Fruit fly (Drosophila melanogaster) whole organism, embryonic: ENCODE data around the gene CG42581.
"Not testable (repeated sequence)": the region's sequence is repeated elsewhere in the genome, so short reads cannot be mapped to it uniquely, and the experiment has no call there.

Experiments used
- BEAF-32 ChIP-seq: fragments of 200-800 bp; sonication (Bioruptor generic); optimal IDR thresholded peaks from 3 replicates; lab custom pipeline; 2017; ENCODE audit warnings: missing biosample characterization, missing genetic modification characterization, mild to moderate bottlenecking, moderate library complexity, missing genetic modification reagents
- Bteb2 ChIP-seq: fragments of 200-800 bp; sonication (Bioruptor generic); optimal IDR thresholded peaks from 2 replicates; lab custom pipeline; 2016; ENCODE audit warnings: missing biosample characterization, missing genetic modification characterization
- CG12071 ChIP-seq: fragments of 200-800 bp; sonication (Bioruptor generic); optimal IDR thresholded peaks from 3 replicates; lab custom pipeline; 2018; ENCODE audit warnings: missing biosample characterization, mild to moderate bottlenecking, missing genetic modification characterization
- CG1233 ChIP-seq: fragments of 200-800 bp; sonication (Bioruptor generic); optimal IDR thresholded peaks from 4 replicates; lab custom pipeline; 2018; ENCODE audit warnings: missing biosample characterization, mild to moderate bottlenecking, missing genetic modification characterization
- CG14710 ChIP-seq: fragments of 200-800 bp; sonication (Bioruptor generic); optimal IDR thresholded peaks from 3 replicates; lab custom pipeline; 2019; ENCODE audit warnings: missing biosample characterization, mild to moderate bottlenecking, missing genetic modification characterization, moderate library complexity
- CG1529 ChIP-seq: fragments of 200-800 bp; sonication (Bioruptor generic); optimal IDR thresholded peaks from 3 replicates; lab custom pipeline; 2018; ENCODE audit warnings: missing biosample characterization, missing genetic modification characterization
- CG15514 ChIP-seq: fragments of 200-800 bp; sonication (Bioruptor generic); optimal IDR thresholded peaks from 3 replicates; lab custom pipeline; 2017; ENCODE audit warnings: missing biosample characterization, missing genetic modification characterization, mild to moderate bottlenecking, moderate library complexity, missing genetic modification reagents
- CG17568 ChIP-seq: fragments of 200-800 bp; sonication (Bioruptor generic); optimal IDR thresholded peaks from 2 replicates; lab custom pipeline; 2018; ENCODE audit warnings: missing biosample characterization, mild to moderate bottlenecking, missing genetic modification characterization, moderate library complexity
- CG4282 ChIP-seq: fragments of 200-800 bp; sonication (Bioruptor generic); optimal IDR thresholded peaks from 2 replicates; lab custom pipeline; 2016; ENCODE audit warnings: missing biosample characterization, missing genetic modification characterization
- CG6272 ChIP-seq: fragments of 200-800 bp; sonication (Bioruptor generic); IDR thresholded peaks from 2 replicates; pipeline ENCODE4 v1.3.6; 2022; ENCODE audit warnings: missing biosample characterization, missing genetic modification characterization
- CG8359 ChIP-seq: fragments of 200-800 bp; sonication (Bioruptor generic); optimal IDR thresholded peaks from 2 replicates; lab custom pipeline; 2017; ENCODE audit warnings: missing biosample characterization, mild to moderate bottlenecking, missing genetic modification characterization, borderline replicate concordance
- CG8765 ChIP-seq: fragments of 200-800 bp; sonication (Bioruptor generic); IDR thresholded peaks from 2 replicates; pipeline ENCODE4 v1.3.6; 2022; ENCODE audit warnings: missing biosample characterization, missing genetic modification characterization
- CG9876 ChIP-seq: fragments of 200-800 bp; sonication (Bioruptor generic); optimal IDR thresholded peaks from 2 replicates; lab custom pipeline; 2016; ENCODE audit warnings: missing biosample characterization, missing genetic modification characterization
- CTCF ChIP-seq: fragments of 200-800 bp; sonication (Bioruptor generic); optimal IDR thresholded peaks from 2 replicates; lab custom pipeline; 2017; ENCODE audit warnings: missing biosample characterization, mild to moderate bottlenecking, missing genetic modification characterization, moderate library complexity
- Camta ChIP-seq: fragments of 200-800 bp; sonication (Bioruptor generic); optimal IDR thresholded peaks from 2 replicates; lab custom pipeline; 2016; ENCODE audit warnings: missing biosample characterization, missing genetic modification characterization
- Deaf1 ChIP-seq: fragments of 200-800 bp; optimal IDR thresholded peaks from 3 replicates; lab custom pipeline; 2019; ENCODE audit warnings: missing biosample characterization, mild to moderate bottlenecking, missing genetic modification characterization, moderate library complexity
- Dip2 ChIP-seq: fragments of 200-800 bp; sonication (Bioruptor generic); IDR thresholded peaks from 2 replicates; pipeline ENCODE4 v1.3.6; 2022; ENCODE audit warnings: missing biosample characterization, missing genetic modification characterization
- Drgx ChIP-seq: fragments of 200-800 bp; sonication (Bioruptor generic); IDR thresholded peaks from 2 replicates; pipeline ENCODE4 v1.3.6; 2022; ENCODE audit warnings: missing biosample characterization, missing genetic modification characterization
- HLH4C ChIP-seq: fragments of 200-800 bp; sonication (Bioruptor generic); IDR thresholded peaks from 3 replicates; pipeline ENCODE4 v1.3.6; 2022; ENCODE audit warnings: missing biosample characterization, missing genetic modification characterization; ENCODE audit not compliant: partially characterized antibody
- fru ChIP-seq: fragments of >200 bp; optimal IDR thresholded peaks from 2 replicates; lab custom pipeline; 2017
- hth ChIP-seq: fragments of >200 bp; optimal IDR thresholded peaks from 2 replicates; lab custom pipeline; 2017; ENCODE audit warnings: inconsistent platforms
- luna ChIP-seq: fragments of 200-800 bp; sonication (Bioruptor generic); optimal IDR thresholded peaks from 2 replicates; lab custom pipeline; 2016; ENCODE audit warnings: missing biosample characterization, missing genetic modification characterization
- nom ChIP-seq: fragments of 200-800 bp; sonication (Bioruptor generic); optimal IDR thresholded peaks from 2 replicates; lab custom pipeline; 2017; ENCODE audit warnings: missing biosample characterization, missing genetic modification characterization, mild to moderate bottlenecking, moderate library complexity, missing genetic modification reagents
- pnt ChIP-seq: fragments of 200-800 bp; sonication (Bioruptor generic); optimal IDR thresholded peaks from 3 replicates; lab custom pipeline; 2016; ENCODE audit warnings: missing biosample characterization, missing genetic modification characterization
- prd ChIP-seq, 3 experiments: fragments of >200 bp in 2 of 3; fragments of 200-800 bp in 1 of 3; sonication (Bioruptor generic) in 1 of 3; optimal IDR thresholded peaks in 2 of 3; IDR thresholded peaks in 1 of 3; 2 replicates in 2 of 3; 3 replicates in 1 of 3; pipeline versions ENCODE4 v1.3.6 to Lab custom; 2017 to 2022; ENCODE audit warnings: missing biosample characterization in 1 of 3, missing genetic modification characterization in 1 of 3
- slbo ChIP-seq: fragments of 200-800 bp; sonication (Bioruptor generic); IDR thresholded peaks from 2 replicates; pipeline ENCODE4 v1.3.6; 2022; ENCODE audit warnings: missing biosample characterization, missing genetic modification characterization
- stwl ChIP-seq: fragments of 200-800 bp; sonication (Bioruptor generic); optimal IDR thresholded peaks from 3 replicates; lab custom pipeline; 2018; ENCODE audit warnings: missing biosample characterization, mild to moderate bottlenecking, missing genetic modification characterization, moderate library complexity
- trem ChIP-seq: fragments of 200-800 bp; optimal IDR thresholded peaks from 3 replicates; lab custom pipeline; 2019; ENCODE audit warnings: missing biosample characterization, mild to moderate bottlenecking, missing genetic modification characterization, moderate library complexity
- tx ChIP-seq: fragments of 200-800 bp; sonication (Bioruptor generic); optimal IDR thresholded peaks from 2 replicates; lab custom pipeline; 2016; ENCODE audit warnings: missing biosample characterization, missing genetic modification characterization

The CG42581 gene

DNA sequence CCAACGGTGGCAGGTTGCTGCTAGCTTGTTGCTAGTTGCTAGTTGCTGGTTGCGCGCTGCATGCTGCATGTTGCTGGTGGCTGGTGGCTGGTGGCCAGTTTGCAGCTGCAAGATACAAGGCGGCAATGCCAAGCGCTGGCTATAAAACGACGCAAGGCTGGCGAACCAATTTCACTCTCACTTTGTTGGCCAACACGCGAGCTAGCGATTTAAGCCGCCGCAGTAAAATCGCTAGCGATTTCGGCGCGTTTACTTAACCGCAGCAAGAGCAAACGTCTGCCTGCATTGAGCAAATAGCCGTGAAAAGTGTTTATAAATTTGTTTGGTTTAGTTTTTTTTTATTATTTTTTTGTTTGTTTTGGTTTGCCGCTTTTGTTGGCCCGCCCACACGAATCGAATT is 37.2 kb upstream of the CG42581 start, which contains the start of gene CG15322 (continued):
- no peak for TF ChIP-seq nom (GFP tag; lab: Kevin White, UChicago)
- TF ChIP-seq, all 482 proteins: peak for 2

DNA sequence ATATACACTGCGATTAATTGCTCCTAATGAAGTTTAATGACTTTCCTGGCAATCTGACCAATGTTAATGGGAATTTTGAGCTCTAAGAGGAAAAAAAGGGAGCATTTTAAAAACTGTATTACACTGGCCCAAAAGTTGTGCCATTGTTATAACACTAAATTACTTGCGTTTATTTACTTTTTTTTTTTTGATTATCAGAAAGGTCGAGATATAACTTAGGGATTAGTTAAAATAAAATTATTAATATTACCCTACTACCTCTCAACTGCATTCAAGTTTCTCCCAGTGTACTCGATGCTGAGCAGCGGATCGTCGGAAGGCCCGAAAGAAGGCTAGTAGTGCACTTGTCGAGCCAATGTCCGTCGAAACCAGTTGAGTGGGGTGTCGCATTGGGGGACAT is 34.2 kb upstream of the CG42581 start:
- no peak for TF ChIP-seq CG1233 (GFP tag; lab: Kevin White, UChicago)
- no peak for TF ChIP-seq prd (optimal IDR thresholded peaks at IDR 0.05; lab: Kevin White, UChicago)
- TF ChIP-seq prd (GFP tag; IDR thresholded peaks at IDR 0.05; lab: Robert Waterston, UW), result 0 out of 3 replicates have a peak, but pooled peaks have one; percentile 36
- TF ChIP-seq Drgx (GFP tag; lab: Robert Waterston, UW), result peak; percentile 58

DNA sequence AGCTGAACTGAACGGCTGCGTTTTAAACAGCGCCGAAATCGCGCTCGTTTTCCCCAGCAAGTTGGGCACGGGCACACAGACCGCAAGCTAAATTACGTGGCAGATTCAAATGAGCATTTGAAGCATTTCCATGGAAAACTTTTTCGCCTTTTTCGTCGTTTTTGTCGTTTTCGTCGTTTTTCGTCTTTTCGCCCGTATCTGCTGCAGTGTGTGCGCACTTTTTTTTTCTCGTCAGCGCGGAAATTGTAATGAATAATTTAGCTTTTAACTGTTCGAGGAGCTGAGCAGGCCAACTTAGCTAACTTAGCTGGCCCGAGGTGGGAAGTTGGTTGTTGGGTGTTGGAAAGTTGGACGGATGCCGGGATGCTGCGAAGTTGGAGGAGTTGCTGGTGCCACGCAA is 33.3 kb upstream of the CG42581 start:
- peak; percentile 78 for TF ChIP-seq CG8359 (GFP tag; lab: Kevin White, UChicago)
- no peak for TF ChIP-seq CG6272 (GFP tag; lab: Robert Waterston, UW)

DNA sequence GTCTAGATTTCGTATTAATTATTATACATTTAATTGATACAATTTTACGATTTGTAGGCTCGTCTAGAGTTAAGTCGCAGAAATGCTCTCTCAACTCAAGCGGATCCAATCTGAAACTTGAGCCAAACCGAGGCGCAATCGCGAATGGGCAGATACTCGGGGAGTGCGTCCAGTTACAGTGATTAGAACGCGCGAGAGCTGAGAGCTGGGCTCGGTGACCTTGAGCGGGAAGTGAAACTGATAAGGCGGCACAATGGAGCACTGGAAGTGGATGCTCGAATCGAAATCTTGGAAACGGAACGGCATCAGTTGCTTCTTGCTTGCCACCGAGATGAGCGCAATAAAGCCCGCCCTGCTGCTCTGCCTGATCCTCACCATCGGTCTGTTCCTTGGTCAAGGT is 25.9 kb upstream of the CG42581 start, which contains the start of gene CG34331:
Gene CG34331 (plus strand): TSS at position 301 of the 400 bp plus-strand sequence.
- TF ChIP-seq CG8765 (GFP tag; lab: Robert Waterston, UW) (no peak), HLH4C (GFP tag; lab: Robert Waterston, UW) (0 out of 3 replicates have a peak, but pooled peaks have one; percentile 4)

DNA sequence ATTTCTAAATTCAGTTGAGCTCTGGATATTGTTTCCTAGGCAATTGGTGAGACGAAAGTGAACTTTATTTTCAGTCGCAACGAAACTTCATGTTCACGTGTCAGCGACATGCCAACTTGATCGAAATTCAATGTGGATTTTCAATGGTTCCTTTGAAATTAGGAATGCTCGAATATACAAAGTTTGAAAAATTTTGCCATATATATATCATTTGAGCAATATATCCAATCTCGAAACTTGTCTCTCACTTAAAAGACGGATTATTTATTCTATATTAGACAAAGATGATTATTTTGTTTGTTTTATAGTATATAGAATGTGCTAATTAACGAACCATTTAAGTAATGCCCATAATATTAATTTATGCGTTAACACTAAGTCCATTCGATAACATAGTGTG is 14.2 kb upstream of the CG42581 start, which contains the start of gene karr:
Gene karr (minus strand): TSS at position 101 of the 400 bp plus-strand sequence.
- no peak for TF ChIP-seq prd (optimal IDR thresholded peaks at IDR 0.05; lab: Kevin White, UChicago)
- TF ChIP-seq prd (GFP tag; IDR thresholded peaks at IDR 0.05; lab: Robert Waterston, UW), result no peak
- TF ChIP-seq pnt, result no peak
- TF ChIP-seq BEAF-32 (GFP tag; lab: Kevin White, UChicago), result no peak
- TF ChIP-seq slbo (GFP tag; lab: Robert Waterston, UW), result no peak
- peak; percentile 16 for TF ChIP-seq stwl (tag; lab: Kevin White, UChicago)
- no peak for TF ChIP-seq hth
- TF ChIP-seq CG1529, result no peak
- peak; percentile 8 for TF ChIP-seq trem (tag; lab: Kevin White, UChicago)
- no peak for TF ChIP-seq fru (lab: Kevin White, UChicago)
- no peak for TF ChIP-seq CG4282 (GFP tag; lab: Kevin White, UChicago)

DNA sequence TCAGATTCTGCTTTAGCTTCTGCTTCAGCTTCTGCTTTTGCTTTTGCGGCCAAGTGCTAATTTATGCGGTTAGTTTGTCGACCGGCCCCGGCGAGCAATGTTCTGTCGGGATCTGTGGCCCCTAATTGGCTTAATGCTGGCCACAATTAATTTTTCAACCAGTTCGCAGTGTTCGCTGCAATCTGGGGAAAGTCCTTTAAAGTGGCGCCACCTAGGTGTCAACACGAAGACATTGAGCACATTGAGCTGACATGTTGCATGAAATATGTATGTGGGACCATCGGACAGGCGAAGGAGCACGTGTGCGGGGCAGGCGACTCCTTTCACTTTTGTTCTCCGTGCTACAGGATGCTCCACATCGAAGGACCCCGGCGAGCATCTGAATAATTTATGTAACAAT is 8.7 kb upstream of the CG42581 start:
- no peak for TF ChIP-seq Bteb2 (GFP tag; lab: Kevin White, UChicago)
- TF ChIP-seq CG9876 (GFP tag; lab: Kevin White, UChicago), result no peak
- TF ChIP-seq luna (GFP tag; lab: Kevin White, UChicago), result no peak
- TF ChIP-seq Deaf1 (tag; lab: Kevin White, UChicago), result no peak
- no peak for TF ChIP-seq tx (GFP tag; lab: Kevin White, UChicago)
- no peak for TF ChIP-seq CG14710
- TF ChIP-seq Dip2, result peak; percentile 53
- TF ChIP-seq CTCF (GFP tag; lab: Kevin White, UChicago), result peak; percentile 72
- TF ChIP-seq CG17568 (GFP tag; lab: Kevin White, UChicago), result no peak

DNA sequence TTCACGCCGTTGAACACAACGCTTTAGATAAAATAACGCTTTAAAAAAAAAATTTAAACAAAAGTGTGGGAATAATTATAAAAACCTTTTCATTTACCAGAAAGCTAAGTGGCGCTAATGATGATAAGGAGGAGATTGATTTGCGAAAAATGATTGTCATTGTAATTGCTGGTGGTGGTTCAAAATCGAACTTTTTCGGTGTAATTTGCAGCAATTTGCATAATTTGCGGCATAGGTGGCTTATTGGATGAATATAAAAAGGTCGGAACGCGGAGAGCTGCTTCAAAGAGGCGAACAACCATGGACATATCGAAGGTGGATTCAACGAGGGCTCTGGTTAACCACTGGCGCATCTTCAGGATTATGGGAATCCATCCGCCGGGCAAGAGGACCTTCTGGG is 2.2 kb downstream of the CG42581 start, which contains the start of gene Or19b:
Gene Or19b (plus strand): TSS at position 301 of the 400 bp plus-strand sequence.
- not testable (repeated sequence) for TF ChIP-seq Camta, CG12071, CG15514
